Worm (Caenorhabditis elegans) whole organism, L4 larva: ENCODE data around the gene str-231.

Experiments
- T26A8.4 ChIP-seq: fragments of 200-800 bp; sonication (Bioruptor generic); IDR thresholded peaks from 2 replicates; pipeline ENCODE4 v1.3.6; 2022; ENCODE audit warnings: missing genetic modification characterization, missing compliant biosample characterization
- ces-1 ChIP-seq: fragments of 150-350 bp; sonication (generic microtip); optimal IDR thresholded peaks from 4 replicates; lab custom pipeline; 2014; ENCODE audit warnings: missing biosample characterization, missing genetic modification reagents, missing genetic modification characterization
- daf-19 ChIP-seq: fragments of 200-800 bp; sonication (Bioruptor generic); conservative IDR thresholded peaks from 2 replicates; pipeline ENCODE4 v1.3.6; 2022; ENCODE audit warnings: missing genetic modification characterization, missing compliant biosample characterization
- egl-27 ChIP-seq: sonication (generic microtip); optimal IDR thresholded peaks from 3 replicates; lab custom pipeline; 2017; ENCODE audit warnings: missing biosample characterization, missing genetic modification reagents, missing genetic modification characterization
- jun-1 ChIP-seq: fragments of 150-350 bp; optimal IDR thresholded peaks from 2 replicates; lab custom pipeline; 2014; ENCODE audit warnings: missing biosample characterization, missing genetic modification reagents, missing genetic modification characterization
- lim-7 ChIP-seq: fragments of 200-800 bp; sonication (Bioruptor generic); IDR thresholded peaks from 2 replicates; pipeline ENCODE4 v1.3.6; 2022; ENCODE audit warnings: missing genetic modification characterization, missing compliant biosample characterization
- lir-3 ChIP-seq: sonication (generic microtip); optimal IDR thresholded peaks from 2 replicates; lab custom pipeline; 2016; ENCODE audit warnings: mild to moderate bottlenecking, missing genetic modification characterization, missing compliant biosample characterization
- nhr-28 ChIP-seq: fragments of 150-350 bp; optimal IDR thresholded peaks from 2 replicates; lab custom pipeline; 2014; ENCODE audit warnings: missing biosample characterization, missing genetic modification characterization
- pha-4 ChIP-seq, 2 experiments: fragments of 150-350 bp in 1 of 2; fragments of 200-800 bp in 1 of 2; sonication (Bioruptor generic) in 1 of 2; IDR thresholded peaks in 1 of 2; optimal IDR thresholded peaks in 1 of 2; 2 replicates each; pipeline versions ENCODE4 v1.3.6 to Lab custom; 2014 to 2022; ENCODE audit warnings: missing genetic modification characterization in 2 of 2, missing genetic modification reagents in 2 of 2, missing biosample characterization in 1 of 2, missing compliant biosample characterization in 1 of 2
- sdz-12 ChIP-seq: fragments of 200-800 bp; sonication (Bioruptor generic); optimal IDR thresholded peaks from 2 replicates; lab custom pipeline; 2018; ENCODE audit warnings: mild to moderate bottlenecking, missing genetic modification characterization, missing compliant biosample characterization
- snpc-4 ChIP-seq: fragments of 150-350 bp; optimal IDR thresholded peaks from 2 replicates; lab custom pipeline; 2014; ENCODE audit warnings: missing biosample characterization, missing genetic modification characterization
- unc-62 ChIP-seq, 3 experiments: fragments of 150-350 bp in 1 of 3; sonication (generic microtip); optimal IDR thresholded peaks in 2 of 3; peaks in 1 of 3; 1 replicate in 1 of 3; 2 replicates in 2 of 3; lab custom pipeline; 2014 to 2017; ENCODE audit warnings: missing biosample characterization in 3 of 3, missing genetic modification characterization in 3 of 3, missing genetic modification reagents in 3 of 3, missing genotype in 1 of 3
- ztf-7 ChIP-seq: fragments of 150-350 bp; optimal IDR thresholded peaks from 2 replicates; lab custom pipeline; 2014; ENCODE audit warnings: missing biosample characterization, missing genetic modification characterization

DNA sequence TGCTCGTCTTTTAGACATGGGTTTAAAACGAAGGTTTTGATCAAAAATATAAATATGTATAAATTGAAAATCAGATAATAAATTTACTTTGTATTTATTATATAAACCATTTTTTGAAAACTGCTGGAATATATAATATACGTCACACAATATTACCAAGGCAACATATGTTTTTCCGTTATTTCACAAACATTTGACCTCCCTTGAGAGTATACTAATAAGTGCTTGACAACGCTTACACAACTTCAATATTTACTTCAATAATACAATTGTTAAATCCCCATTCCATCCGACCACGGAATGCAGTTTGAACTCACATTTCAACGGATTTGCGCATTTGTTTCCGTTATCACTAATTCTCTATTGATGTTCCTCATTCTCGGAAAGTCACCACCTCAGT is 40.1 kb upstream of the str-231 start, which contains the start of gene str-198:
- TF ChIP-seq lim-7 (GFP tag; lab: Robert Waterston, UW) (no peak), jun-1 (tag; lab: Kevin White, UChicago) (no peak), unc-62 (GFP tag; optimal IDR thresholded peaks at IDR 0.05 in 1 of 2; lab: Kevin White, UChicago) (no peak), unc-62 (tag; optimal IDR thresholded peaks at IDR 0.05; lab: Kevin White, UChicago) (no peak), egl-27 (tag; lab: Kevin White, UChicago) (no peak), ztf-7 (tag; lab: Kevin White, UChicago) (no peak), T26A8.4 (no peak), ces-1 (no peak), lir-3 (tag; lab: Kevin White, UChicago) (no peak), pha-4 (GFP tag; IDR thresholded peaks at IDR 0.05; lab: Robert Waterston, UW) (no peak), pha-4 (tag; optimal IDR thresholded peaks at IDR 0.05; lab: Kevin White, UChicago) (no peak), snpc-4 (tag; lab: Kevin White, UChicago) (no peak), nhr-28 (no peak), sdz-12 (GFP tag; lab: Kevin White, UChicago) (no peak), daf-19 (GFP tag; lab: Robert Waterston, UW) (no peak)
